Worm (Caenorhabditis elegans): ENCODE measurements around the gene F36H5.10.

DNA sequence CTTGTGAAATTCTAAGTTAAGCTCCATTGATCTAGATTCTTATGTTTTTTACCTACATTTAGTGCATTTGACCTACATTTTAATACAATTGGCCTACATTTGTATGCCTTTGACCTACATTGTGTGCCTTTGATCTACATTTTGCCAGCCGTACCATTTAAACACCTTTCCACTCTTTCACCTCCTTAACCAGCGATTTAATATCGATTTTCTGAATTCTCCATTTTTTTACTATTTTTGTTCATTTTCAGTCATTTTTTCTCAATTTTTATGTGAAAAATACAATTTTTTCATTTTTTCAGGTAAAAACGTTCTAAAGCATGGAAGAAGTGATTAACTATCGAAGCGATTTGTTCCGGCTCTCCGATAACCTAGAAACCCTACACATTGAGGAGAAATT lies 44.2 kb upstream of the F36H5.10 start, which contains the start of gene btb-7:
- no peak for TF ChIP-seq snpc-4 (tag; optimal IDR thresholded peaks at IDR 0.05)
- TF ChIP-seq mab-5 (tag; optimal IDR thresholded peaks at IDR 0.05) = no peak
- TF ChIP-seq unc-62 (GFP tag; optimal IDR thresholded peaks at IDR 0.05) = no peak
- TF ChIP-seq nhr-10 (tag; optimal IDR thresholded peaks at IDR 0.05) = no peak
- TF ChIP-seq ama-1 (optimal IDR thresholded peaks at IDR 0.05) = no peak
- no peak for TF ChIP-seq nhr-237 (tag; optimal IDR thresholded peaks at IDR 0.05)
